Fruit fly (Drosophila melanogaster) whole organism, pupa: ENCODE results near the gene ATPsynCF6.

ENCODE experiments used
- CG10348 ChIP-seq: fragments of 200-800 bp; sonication (Bioruptor generic); IDR thresholded peaks from 2 replicates; pipeline ENCODE4 v1.3.6; 2022; ENCODE audit warnings: missing biosample characterization, missing genetic modification characterization
- CG13204 ChIP-seq: fragments of 200-800 bp; sonication (Bioruptor generic); optimal IDR thresholded peaks from 2 replicates; lab custom pipeline; 2018; ENCODE audit warnings: missing biosample characterization, mild to moderate bottlenecking, missing genetic modification characterization, moderate library complexity
- CG15710 ChIP-seq: fragments of 200-800 bp; sonication (Bioruptor generic); optimal IDR thresholded peaks from 2 replicates; lab custom pipeline; 2018; ENCODE audit warnings: missing biosample characterization, mild to moderate bottlenecking, missing genetic modification characterization, moderate library complexity
- CG17806 ChIP-seq: fragments of 200-800 bp; sonication (Bioruptor generic); optimal IDR thresholded peaks from 2 replicates; lab custom pipeline; 2018; ENCODE audit warnings: missing biosample characterization, mild to moderate bottlenecking, missing genetic modification characterization, moderate library complexity
- CG32121 ChIP-seq: fragments of 200-800 bp; sonication (Bioruptor generic); IDR thresholded peaks from 2 replicates; pipeline ENCODE4 v1.3.6; 2022; ENCODE audit warnings: missing biosample characterization, missing genetic modification characterization
- CG4496 ChIP-seq: fragments of 200-800 bp; sonication (Bioruptor generic); IDR thresholded peaks from 3 replicates; pipeline ENCODE4 v1.3.6; 2022; ENCODE audit warnings: missing biosample characterization, missing genetic modification characterization
- EcR ChIP-seq: fragments of 200-800 bp; sonication (Bioruptor generic); optimal IDR thresholded peaks from 3 replicates; lab custom pipeline; 2019; ENCODE audit warnings: missing biosample characterization, missing genetic modification characterization, mild to moderate bottlenecking, moderate library complexity, missing genetic modification reagents
- Ets98B ChIP-seq: fragments of 200-800 bp; sonication (Bioruptor generic); IDR thresholded peaks from 2 replicates; pipeline ENCODE4 v1.3.6; 2022; ENCODE audit warnings: missing biosample characterization, missing genetic modification characterization
- Pif1B ChIP-seq: fragments of 200-800 bp; sonication (Bioruptor generic); optimal IDR thresholded peaks from 3 replicates; lab custom pipeline; 2016; ENCODE audit warnings: missing biosample characterization, missing genetic modification characterization
- fd96Ca ChIP-seq: fragments of 200-800 bp; sonication (Bioruptor generic); IDR thresholded peaks from 3 replicates; pipeline ENCODE4 v1.3.6; 2022; ENCODE audit warnings: missing biosample characterization, missing genetic modification characterization
- gl ChIP-seq: fragments of 200-800 bp; sonication (Bioruptor generic); optimal IDR thresholded peaks from 2 replicates; lab custom pipeline; 2018; ENCODE audit warnings: missing biosample characterization, mild to moderate bottlenecking, missing genetic modification characterization
- rn ChIP-seq: fragments of 200-800 bp; sonication (Bioruptor generic); IDR thresholded peaks from 2 replicates; pipeline ENCODE4 v1.3.6; 2022; ENCODE audit warnings: missing biosample characterization, missing genetic modification characterization

dm6 chr3R:23314332-23314731 is 41.5 kb downstream of the ATPsynCF6 start:
- peak; percentile 84 for TF ChIP-seq fd96Ca
- TF ChIP-seq rn (GFP tag; lab: Robert Waterston, UW), result peak; percentile 54
- TF ChIP-seq CG13204 (GFP tag; lab: Kevin White, UChicago), result peak; percentile 74
- TF ChIP-seq gl (tag; lab: Kevin White, UChicago), result peak; percentile 59
- peak; percentile 42 for TF ChIP-seq Pif1B (GFP tag; lab: Kevin White, UChicago)
- peak; percentile 44 for TF ChIP-seq EcR (GFP tag; lab: Kevin White, UChicago)
- TF ChIP-seq CG10348, result no peak
- peak; percentile 81 for TF ChIP-seq CG32121
- TF ChIP-seq CG17806 (tag; lab: Kevin White, UChicago), result no peak
- TF ChIP-seq Ets98B (GFP tag; lab: Robert Waterston, UW), result peak; percentile 67
- peak; percentile 87 for TF ChIP-seq CG4496 (GFP tag; lab: Robert Waterston, UW)
- peak; percentile 24 for TF ChIP-seq CG15710 (tag; lab: Kevin White, UChicago)
